Worm (Caenorhabditis elegans) whole organism, early embryonic: ENCODE results near the gene mec-15.

Source experiments
- B0310.2 ChIP-seq: sonication (generic microtip); optimal IDR thresholded peaks from 2 replicates; lab custom pipeline; 2016; ENCODE audit warnings: mild to moderate bottlenecking, missing genetic modification characterization, missing compliant biosample characterization
- ama-1 ChIP-seq: fragments of 150-350 bp; optimal IDR thresholded peaks from 2 replicates; lab custom pipeline; 2014
- ceh-36 ChIP-seq: sonication (generic microtip); optimal IDR thresholded peaks from 2 replicates; lab custom pipeline; 2016; ENCODE audit warnings: missing genetic modification characterization, inconsistent platforms, missing compliant biosample characterization
- flt-1 ChIP-seq: fragments of 200-800 bp; sonication (Bioruptor generic); IDR thresholded peaks from 2 replicates; pipeline ENCODE4 v1.3.6; 2022; ENCODE audit warnings: missing genetic modification characterization, missing compliant biosample characterization
- hnd-1 ChIP-seq: sonication (generic microtip); optimal IDR thresholded peaks from 2 replicates; lab custom pipeline; 2016; ENCODE audit warnings: missing genetic modification characterization, missing compliant biosample characterization
- scrt-1 ChIP-seq: fragments of 200-800 bp; sonication (Bioruptor generic); IDR thresholded peaks from 2 replicates; pipeline ENCODE4 v1.3.6; 2022; ENCODE audit warnings: missing genetic modification characterization, missing compliant biosample characterization
- sea-1 ChIP-seq: fragments of 200-800 bp; sonication (Bioruptor generic); conservative IDR thresholded peaks from 2 replicates; pipeline ENCODE4 v1.3.6; 2022; ENCODE audit warnings: missing genetic modification characterization, missing compliant biosample characterization
- tbx-11 ChIP-seq: fragments of 200-800 bp; sonication (Bioruptor generic); IDR thresholded peaks from 2 replicates; pipeline ENCODE4 v1.3.6; 2022; ENCODE audit warnings: missing genetic modification characterization, missing compliant biosample characterization
- tbx-37 ChIP-seq: fragments of 200-800 bp; sonication (Bioruptor generic); conservative IDR thresholded peaks from 2 replicates; pipeline ENCODE4 v1.3.6; 2022; ENCODE audit warnings: missing genetic modification reagents, missing genetic modification characterization, missing compliant biosample characterization

DNA sequence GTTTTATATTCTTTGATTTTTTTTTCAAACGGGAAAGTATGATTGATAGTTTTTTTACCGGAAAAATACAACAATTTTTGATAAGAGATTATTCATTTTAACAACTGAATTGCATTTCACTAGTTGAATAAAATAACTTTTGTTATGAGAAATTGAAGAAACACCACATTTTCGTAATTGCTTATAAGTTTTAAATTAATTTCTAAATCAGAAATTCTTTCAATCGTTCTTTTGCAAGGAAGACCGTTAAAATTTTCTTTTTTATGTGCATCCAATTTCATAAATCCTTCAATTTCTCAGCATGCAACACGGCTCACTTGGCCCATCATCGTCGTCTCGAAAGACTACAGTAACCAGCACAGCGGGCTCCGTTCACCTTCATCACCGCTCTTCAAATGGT, 16.9 kb downstream of the mec-15 start, which contains the start of gene plc-3:
- TF ChIP-seq ama-1 (lab: Kevin White, UChicago) (no peak), tbx-11 (no peak), hnd-1 (tag; lab: Kevin White, UChicago) (no peak), ceh-36 (tag; lab: Kevin White, UChicago) (no peak), flt-1 (GFP tag; lab: Robert Waterston, UW) (no peak), tbx-37 (GFP tag; lab: Robert Waterston, UW) (no peak), sea-1 (no peak), B0310.2 (tag; lab: Kevin White, UChicago) (no peak), scrt-1 (GFP tag; lab: Robert Waterston, UW) (no peak)
